Fruit fly (Drosophila melanogaster): ENCODE data around the gene caz.

- TF ChIP-seq tj (GFP tag; optimal IDR thresholded peaks at IDR 0.05): peak; percentile 34
- no peak for TF ChIP-seq CG14711 (tag; optimal IDR thresholded peaks at IDR 0.05)
- peak; percentile 7 for TF ChIP-seq kay (GFP tag; ENCODE audit: borderline replicate concordance)
- TF ChIP-seq pad (GFP tag; optimal IDR thresholded peaks at IDR 0.05): no peak
Observed at dm6 chrX:16281717-16282529, 6.7 kb upstream of the caz start.
